Fruit fly (Drosophila melanogaster) whole organism, embryonic: ENCODE measurements around the gene anchor.
A peak's percentile ranks its signal among the peaks of the same experiment; 100 is the strongest.

Experiments
- Atf3 ChIP-seq: fragments of 200-800 bp; sonication (Bioruptor generic); optimal IDR thresholded peaks from 3 replicates; lab custom pipeline; 2016; ENCODE audit warnings: missing biosample characterization, missing genetic modification characterization
- Blimp-1 ChIP-seq: fragments of 200-800 bp; sonication (Bioruptor generic); optimal IDR thresholded peaks from 3 replicates; lab custom pipeline; 2018; ENCODE audit warnings: missing biosample characterization, missing genetic modification characterization, mild to moderate bottlenecking, moderate library complexity, missing genetic modification reagents
- BtbVII ChIP-seq: fragments of 200-800 bp; sonication (Bioruptor generic); optimal IDR thresholded peaks from 3 replicates; lab custom pipeline; 2017; ENCODE audit warnings: missing biosample characterization, mild to moderate bottlenecking, missing genetic modification characterization
- CG1024 ChIP-seq: fragments of 200-800 bp; sonication (Bioruptor generic); IDR thresholded peaks from 2 replicates; pipeline ENCODE4 v1.3.6; 2022; ENCODE audit warnings: missing biosample characterization, missing genetic modification characterization
- CG11504 ChIP-seq: fragments of 200-800 bp; sonication (Bioruptor generic); optimal IDR thresholded peaks from 3 replicates; lab custom pipeline; 2019; ENCODE audit warnings: missing biosample characterization, mild to moderate bottlenecking, missing genetic modification characterization, moderate library complexity
- CG11695 ChIP-seq: fragments of 200-800 bp; sonication (Bioruptor generic); IDR thresholded peaks from 3 replicates; pipeline ENCODE4 v1.3.6; 2022; ENCODE audit warnings: missing biosample characterization, missing genetic modification characterization
- CG12104 ChIP-seq: fragments of 200-800 bp; sonication (Bioruptor generic); optimal IDR thresholded peaks from 3 replicates; lab custom pipeline; 2016; ENCODE audit warnings: missing biosample characterization, missing genetic modification characterization
- CG1233 ChIP-seq: fragments of 200-800 bp; sonication (Bioruptor generic); optimal IDR thresholded peaks from 4 replicates; lab custom pipeline; 2018; ENCODE audit warnings: missing biosample characterization, mild to moderate bottlenecking, missing genetic modification characterization
- CG13287 ChIP-seq: fragments of 200-800 bp; sonication (Bioruptor generic); IDR thresholded peaks from 2 replicates; pipeline ENCODE4 v1.3.6; 2022; ENCODE audit warnings: missing biosample characterization, missing genetic modification characterization; ENCODE audit not compliant: partially characterized antibody
- CG15479 ChIP-seq: fragments of 200-800 bp; sonication (Bioruptor generic); optimal IDR thresholded peaks from 3 replicates; lab custom pipeline; 2019; ENCODE audit warnings: missing biosample characterization, mild to moderate bottlenecking, missing genetic modification characterization, moderate library complexity
- CG16863 ChIP-seq: fragments of 200-800 bp; sonication (Bioruptor generic); optimal IDR thresholded peaks from 3 replicates; lab custom pipeline; 2016; ENCODE audit warnings: missing biosample characterization, missing genetic modification characterization
- CG3163 ChIP-seq: fragments of 200-800 bp; sonication (Bioruptor generic); optimal IDR thresholded peaks from 3 replicates; lab custom pipeline; 2016; ENCODE audit warnings: missing biosample characterization, missing genetic modification characterization
- CG32532 ChIP-seq: fragments of 200-800 bp; sonication (Bioruptor generic); IDR thresholded peaks from 2 replicates; pipeline ENCODE4 v1.3.6; 2022; ENCODE audit warnings: missing biosample characterization, missing genetic modification characterization
- CG32772 ChIP-seq: fragments of 200-800 bp; sonication (Bioruptor generic); IDR thresholded peaks from 2 replicates; pipeline ENCODE4 v1.3.6; 2022; ENCODE audit warnings: missing biosample characterization, missing genetic modification characterization
- CG4424 ChIP-seq: fragments of 200-800 bp; sonication (Bioruptor generic); optimal IDR thresholded peaks from 3 replicates; lab custom pipeline; 2016; ENCODE audit warnings: missing biosample characterization, missing genetic modification characterization
- CG5245 ChIP-seq: fragments of 200-800 bp; sonication (Bioruptor generic); optimal IDR thresholded peaks from 3 replicates; lab custom pipeline; 2016; ENCODE audit warnings: missing biosample characterization, missing genetic modification characterization
- CG6654 ChIP-seq: fragments of 200-800 bp; sonication (Bioruptor generic); optimal IDR thresholded peaks from 2 replicates; lab custom pipeline; 2017; ENCODE audit warnings: missing biosample characterization, mild to moderate bottlenecking, missing genetic modification characterization
- CG6791 ChIP-seq: fragments of 200-800 bp; sonication (Bioruptor generic); IDR thresholded peaks from 3 replicates; pipeline ENCODE4 v1.3.6; 2022; ENCODE audit warnings: missing biosample characterization, missing genetic modification characterization; ENCODE audit not compliant: partially characterized antibody
- CG7928 ChIP-seq: fragments of 200-800 bp; sonication (Bioruptor generic); optimal IDR thresholded peaks from 2 replicates; lab custom pipeline; 2017; ENCODE audit warnings: missing biosample characterization, mild to moderate bottlenecking, missing genetic modification characterization
- CG8478 ChIP-seq: fragments of >200 bp; optimal IDR thresholded peaks from 2 replicates; lab custom pipeline; 2018
- CG8765 ChIP-seq: fragments of 200-800 bp; sonication (Bioruptor generic); IDR thresholded peaks from 2 replicates; pipeline ENCODE4 v1.3.6; 2022; ENCODE audit warnings: missing biosample characterization, missing genetic modification characterization
- D ChIP-seq, 2 experiments: fragments of 200-800 bp in 1 of 2; fragments of >200 bp in 1 of 2; sonication (Bioruptor generic) in 1 of 2; optimal IDR thresholded peaks; 2 replicates in 1 of 2; 3 replicates in 1 of 2; lab custom pipeline; 2017; ENCODE audit warnings: mild to moderate bottlenecking in 1 of 2, missing biosample characterization in 1 of 2, missing genetic modification characterization in 1 of 2, missing genetic modification reagents in 1 of 2
- Dad ChIP-seq: fragments of 200-800 bp; sonication (Bioruptor generic); optimal IDR thresholded peaks from 3 replicates; lab custom pipeline; 2016; ENCODE audit warnings: missing biosample characterization, missing genetic modification characterization
- Drgx ChIP-seq: fragments of 200-800 bp; sonication (Bioruptor generic); IDR thresholded peaks from 2 replicates; pipeline ENCODE4 v1.3.6; 2022; ENCODE audit warnings: missing biosample characterization, missing genetic modification characterization
- Eip74EF ChIP-seq, 2 experiments: fragments of 200-800 bp in 1 of 2; fragments of >200 bp in 1 of 2; sonication (Bioruptor generic) in 1 of 2; optimal IDR thresholded peaks; 2 replicates each; lab custom pipeline; 2017 to 2019; ENCODE audit warnings: missing biosample characterization in 2 of 2, missing genetic modification characterization in 2 of 2, mild to moderate bottlenecking in 1 of 2, moderate library complexity in 1 of 2
- Lim3 ChIP-seq: fragments of 200-800 bp; sonication (Bioruptor generic); IDR thresholded peaks from 2 replicates; pipeline ENCODE4 v1.3.6; 2022; ENCODE audit warnings: missing biosample characterization, missing genetic modification characterization
- Myb ChIP-seq: fragments of 200-800 bp; sonication (Bioruptor generic); optimal IDR thresholded peaks from 2 replicates; lab custom pipeline; 2016; ENCODE audit warnings: missing biosample characterization, missing genetic modification characterization
- NFAT ChIP-seq: fragments of 200-800 bp; sonication (Bioruptor generic); IDR thresholded peaks from 2 replicates; pipeline ENCODE4 v1.3.6; 2022; ENCODE audit warnings: missing biosample characterization, missing genetic modification characterization
- Sox100B ChIP-seq: fragments of 200-800 bp; sonication (Bioruptor generic); optimal IDR thresholded peaks from 3 replicates; lab custom pipeline; 2018; ENCODE audit warnings: missing biosample characterization, mild to moderate bottlenecking, missing genetic modification characterization
- Spps ChIP-seq: fragments of 200-800 bp; sonication (Bioruptor generic); optimal IDR thresholded peaks from 2 replicates; lab custom pipeline; 2018; ENCODE audit warnings: missing biosample characterization, mild to moderate bottlenecking, missing genetic modification characterization
- az2 ChIP-seq: fragments of 200-800 bp; sonication (Bioruptor generic); optimal IDR thresholded peaks from 3 replicates; lab custom pipeline; 2016; ENCODE audit warnings: missing biosample characterization, missing genetic modification characterization
- br ChIP-seq: fragments of >200 bp; optimal IDR thresholded peaks from 2 replicates; lab custom pipeline; 2017
- ems ChIP-seq: fragments of 200-800 bp; sonication (Bioruptor generic); optimal IDR thresholded peaks from 3 replicates; lab custom pipeline; 2016; ENCODE audit warnings: missing biosample characterization, missing genetic modification characterization
- en ChIP-seq: fragments of 200-800 bp; sonication (Bioruptor generic); optimal IDR thresholded peaks from 2 replicates; lab custom pipeline; 2016; ENCODE audit warnings: missing biosample characterization, missing genetic modification characterization
- eyg ChIP-seq: fragments of 200-800 bp; sonication (Bioruptor generic); optimal IDR thresholded peaks from 3 replicates; lab custom pipeline; 2016; ENCODE audit warnings: missing biosample characterization, missing genetic modification characterization
- fd64A ChIP-seq: fragments of 200-800 bp; sonication (Bioruptor generic); optimal IDR thresholded peaks from 3 replicates; lab custom pipeline; 2018; ENCODE audit warnings: missing biosample characterization, mild to moderate bottlenecking, missing genetic modification characterization
- fu2 ChIP-seq: fragments of 200-800 bp; sonication (Bioruptor generic); optimal IDR thresholded peaks from 2 replicates; lab custom pipeline; 2016; ENCODE audit warnings: missing biosample characterization, missing genetic modification characterization
- gsb ChIP-seq: fragments of 200-800 bp; sonication (Bioruptor generic); IDR thresholded peaks from 2 replicates; pipeline ENCODE4 v1.3.6; 2022; ENCODE audit warnings: missing biosample characterization, missing genetic modification characterization
- h ChIP-seq: fragments of >200 bp; optimal IDR thresholded peaks from 2 replicates; lab custom pipeline; 2017
- jing ChIP-seq: fragments of 200-800 bp; sonication (Bioruptor generic); optimal IDR thresholded peaks from 2 replicates; lab custom pipeline; 2018; ENCODE audit warnings: missing biosample characterization, mild to moderate bottlenecking, missing genetic modification characterization
- kah ChIP-seq: fragments of 200-800 bp; sonication (Bioruptor generic); optimal IDR thresholded peaks from 2 replicates; lab custom pipeline; 2018; ENCODE audit warnings: missing biosample characterization, mild to moderate bottlenecking, missing genetic modification characterization
- mam ChIP-seq: fragments of 200-800 bp; sonication (Bioruptor generic); optimal IDR thresholded peaks from 3 replicates; lab custom pipeline; 2016; ENCODE audit warnings: missing biosample characterization, missing genetic modification characterization
- oc ChIP-seq: fragments of 200-800 bp; sonication (Bioruptor generic); optimal IDR thresholded peaks from 2 replicates; lab custom pipeline; 2018; ENCODE audit warnings: missing biosample characterization, mild to moderate bottlenecking, missing genetic modification characterization, moderate library complexity
- onecut ChIP-seq: fragments of 200-800 bp; sonication (Bioruptor generic); IDR thresholded peaks from 2 replicates; pipeline ENCODE4 v1.3.6; 2022; ENCODE audit warnings: missing biosample characterization, missing genetic modification characterization
- p53 ChIP-seq: fragments of 200-800 bp; sonication (Bioruptor generic); optimal IDR thresholded peaks from 2 replicates; lab custom pipeline; 2016; ENCODE audit warnings: missing biosample characterization, missing genetic modification characterization
- psq ChIP-seq: fragments of 200-800 bp; sonication (Bioruptor generic); optimal IDR thresholded peaks from 2 replicates; lab custom pipeline; 2017; ENCODE audit warnings: missing biosample characterization, missing genetic modification characterization
- sens ChIP-seq: fragments of 200-800 bp; sonication (Bioruptor generic); peaks from one replicate; lab custom pipeline; 2016; ENCODE audit warnings: missing biosample characterization, missing genetic modification characterization
- sens-2 ChIP-seq: fragments of 200-800 bp; sonication (Bioruptor generic); IDR thresholded peaks from 2 replicates; pipeline ENCODE4 v1.3.6; 2022; ENCODE audit warnings: missing biosample characterization, missing genetic modification characterization
- slou ChIP-seq: fragments of 200-800 bp; sonication (Bioruptor generic); optimal IDR thresholded peaks from 3 replicates; lab custom pipeline; 2016; ENCODE audit warnings: missing biosample characterization, missing genetic modification characterization
- sna ChIP-seq: fragments of 200-800 bp; sonication (Bioruptor generic); IDR thresholded peaks from 2 replicates; pipeline ENCODE4 v1.3.6; 2022; ENCODE audit warnings: missing biosample characterization, missing genetic modification characterization; ENCODE audit not compliant: partially characterized antibody
- so ChIP-seq: fragments of 200-800 bp; sonication (Bioruptor generic); IDR thresholded peaks from 3 replicates; pipeline ENCODE4 v1.3.6; 2022; ENCODE audit warnings: missing biosample characterization, missing genetic modification characterization
- ttk ChIP-seq: fragments of 200-800 bp; sonication (Bioruptor generic); IDR thresholded peaks from 2 replicates; pipeline ENCODE4 v2.1.2; 2022; ENCODE audit warnings: missing biosample characterization, missing genetic modification characterization
- zen2 ChIP-seq: fragments of 200-800 bp; sonication (Bioruptor generic); IDR thresholded peaks from 3 replicates; pipeline ENCODE4 v1.3.6; 2022; ENCODE audit warnings: missing biosample characterization, missing genetic modification characterization; ENCODE audit not compliant: partially characterized antibody

Gene anchor

DNA sequence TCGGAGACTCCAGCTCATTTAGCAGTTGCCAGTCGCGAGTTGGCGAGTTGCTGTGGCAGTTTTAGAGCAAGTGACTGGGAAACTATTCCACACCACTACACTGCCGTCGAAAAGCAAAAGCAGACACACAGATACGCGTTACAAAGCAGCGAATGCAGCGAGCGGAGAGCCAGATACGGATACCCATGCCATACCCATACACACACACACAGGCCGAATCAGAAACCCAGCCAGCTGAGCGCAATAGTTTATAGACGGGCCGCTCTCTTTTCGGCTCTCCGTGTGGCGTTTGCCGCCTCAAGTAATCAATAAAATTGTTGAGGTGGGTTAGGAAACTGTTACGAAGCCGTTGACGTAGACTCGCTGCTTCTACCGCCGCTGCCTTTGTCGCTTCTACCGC is 47.8 kb upstream of the anchor start (continued):
- no peak for TF ChIP-seq CG11504 (tag; lab: Kevin White, UChicago)
- no peak for TF ChIP-seq ems (GFP tag; lab: Kevin White, UChicago)
- TF ChIP-seq BtbVII (GFP tag; lab: Kevin White, UChicago): no peak
- no peak for TF ChIP-seq az2 (GFP tag; lab: Kevin White, UChicago)
- 0 out of 2 replicates have a peak, but pooled peaks have one; percentile 45 for TF ChIP-seq sna (GFP tag; lab: Robert Waterston, UW)
- TF ChIP-seq Dad (GFP tag; lab: Kevin White, UChicago): no peak
- peak; percentile 93 for TF ChIP-seq CG6654 (GFP tag; lab: Kevin White, UChicago)
- no peak for TF ChIP-seq CG1024 (GFP tag; lab: Robert Waterston, UW)
- TF ChIP-seq so (GFP tag; lab: Robert Waterston, UW): 0 out of 3 replicates have a peak, but pooled peaks have one; percentile 21
- no peak for TF ChIP-seq Spps (tag; lab: Kevin White, UChicago)
- no peak for TF ChIP-seq br (lab: Kevin White, UChicago)
- peak in 1 of 2 experiments; percentile 73 for TF ChIP-seq Eip74EF (GFP tag; optimal IDR thresholded peaks at IDR 0.05; lab: Kevin White, UChicago)
- peak; percentile 58 for TF ChIP-seq CG13287 (GFP tag; lab: Robert Waterston, UW)
- TF ChIP-seq CG6791 (GFP tag; lab: Robert Waterston, UW): peak; percentile 52; the same call in 1 of the 3 replicates
- TF ChIP-seq CG32772 (GFP tag; lab: Robert Waterston, UW): no peak
- no peak for TF ChIP-seq CG32532
- no peak for TF ChIP-seq kah (GFP tag; lab: Kevin White, UChicago)
- no peak for TF ChIP-seq en
- no peak for TF ChIP-seq CG5245
- TF ChIP-seq NFAT (GFP tag; lab: Robert Waterston, UW): no peak
- no peak for TF ChIP-seq CG3163 (GFP tag; lab: Kevin White, UChicago)
- TF ChIP-seq sens-2 (GFP tag; lab: Robert Waterston, UW): no peak
- no peak for TF ChIP-seq CG15479 (GFP tag; lab: Kevin White, UChicago)
- peak; percentile 65 for TF ChIP-seq CG8478 (lab: Kevin White, UChicago)
- no peak for TF ChIP-seq psq
- no peak for TF ChIP-seq CG12104 (GFP tag; lab: Kevin White, UChicago)
- no peak for TF ChIP-seq Atf3 (GFP tag; lab: Kevin White, UChicago)
- no peak for TF ChIP-seq CG7928 (GFP tag; lab: Kevin White, UChicago)
- peak; percentile 100 for TF ChIP-seq onecut (GFP tag; lab: Robert Waterston, UW)
- no peak for TF ChIP-seq CG4424
- no peak for TF ChIP-seq Sox100B (GFP tag; lab: Kevin White, UChicago)
- no peak for TF ChIP-seq mam (GFP tag; lab: Kevin White, UChicago)
- no peak for TF ChIP-seq fd64A (GFP tag; lab: Kevin White, UChicago)
- no peak for TF ChIP-seq gsb
- no peak for TF ChIP-seq D (optimal IDR thresholded peaks at IDR 0.05; lab: Kevin White, UChicago)
- TF ChIP-seq D (GFP tag; optimal IDR thresholded peaks at IDR 0.05; lab: Kevin White, UChicago): no peak
- TF ChIP-seq sens (GFP tag; lab: Kevin White, UChicago): no peak
- no peak for TF ChIP-seq ttk (GFP tag; lab: Robert Waterston, UW)
- no peak for TF ChIP-seq CG11695
- no peak for TF ChIP-seq p53 (GFP tag; lab: Kevin White, UChicago)
- TF ChIP-seq Myb: no peak
- TF ChIP-seq oc: peak; percentile 20
- no peak for TF ChIP-seq eyg (GFP tag; lab: Kevin White, UChicago)
- no peak for TF ChIP-seq h (lab: Kevin White, UChicago)
- no peak for TF ChIP-seq Lim3 (GFP tag; lab: Robert Waterston, UW)
- no peak for TF ChIP-seq slou (GFP tag; lab: Kevin White, UChicago)
- TF ChIP-seq Drgx (GFP tag; lab: Robert Waterston, UW): peak; percentile 43
- no peak for TF ChIP-seq CG1233 (GFP tag; lab: Kevin White, UChicago)
- peak; percentile 52 for TF ChIP-seq Blimp-1
- TF ChIP-seq CG8765 (GFP tag; lab: Robert Waterston, UW): no peak
- no peak for TF ChIP-seq jing (GFP tag; lab: Kevin White, UChicago)
- no peak for TF ChIP-seq fu2
- no peak for TF ChIP-seq CG16863 (GFP tag; lab: Kevin White, UChicago)
- TF ChIP-seq zen2 (GFP tag; lab: Robert Waterston, UW): peak; percentile 45; the same call in 2 of the 3 replicates
